Worm (Caenorhabditis elegans): ENCODE measurements around the gene ife-1.

DNA sequence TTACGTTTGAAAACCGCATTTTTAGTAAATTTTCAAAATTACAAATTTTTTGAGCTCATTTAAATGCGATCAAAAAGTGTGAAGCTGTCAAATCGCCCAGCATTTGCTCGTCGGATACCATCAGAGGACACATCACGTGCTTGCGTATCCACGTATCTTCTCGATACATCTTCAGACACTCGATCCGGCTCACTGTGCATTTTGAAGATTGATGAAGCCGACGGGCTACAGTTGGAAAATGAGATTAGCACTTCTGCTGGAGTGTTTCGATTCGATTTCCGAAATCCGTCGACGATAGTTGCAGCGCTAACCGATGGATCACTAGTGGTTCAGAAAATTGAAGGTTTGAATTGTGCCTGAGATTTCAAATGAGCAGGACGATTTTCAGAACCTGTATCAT, 28.1 kb upstream of the ife-1 start, which contains the start of gene dph-7:
- TF ChIP-seq nhr-12 (tag; optimal IDR thresholded peaks at IDR 0.05) = no peak
- TF ChIP-seq unc-39 (tag; optimal IDR thresholded peaks at IDR 0.05) = no peak
- TF ChIP-seq unc-62 (GFP tag; optimal IDR thresholded peaks at IDR 0.05) = no peak
- no peak for TF ChIP-seq snpc-4 (tag; optimal IDR thresholded peaks at IDR 0.05)
- TF ChIP-seq ces-1 (GFP tag; optimal IDR thresholded peaks at IDR 0.05) = no peak
- TF ChIP-seq ztf-11 (tag; optimal IDR thresholded peaks at IDR 0.05) = no peak
- TF ChIP-seq cnd-1 (tag; optimal IDR thresholded peaks at IDR 0.05) = no peak
